Fruit fly (Drosophila melanogaster) whole organism, pupa: ENCODE measurements around the gene CG11790.

ENCODE experiments used
- CG10348 ChIP-seq: fragments of 200-800 bp; sonication (Bioruptor generic); IDR thresholded peaks from 2 replicates; pipeline ENCODE4 v1.3.6; 2022; ENCODE audit warnings: missing biosample characterization, missing genetic modification characterization
- CG12605 ChIP-seq: fragments of 200-800 bp; sonication (Bioruptor generic); IDR thresholded peaks from 2 replicates; pipeline ENCODE4 v1.3.6; 2022; ENCODE audit warnings: missing biosample characterization, missing genetic modification characterization
- CG13204 ChIP-seq: fragments of 200-800 bp; sonication (Bioruptor generic); optimal IDR thresholded peaks from 2 replicates; lab custom pipeline; 2018; ENCODE audit warnings: missing biosample characterization, mild to moderate bottlenecking, missing genetic modification characterization, moderate library complexity
- CG14655 ChIP-seq: fragments of 200-800 bp; sonication (Bioruptor generic); optimal IDR thresholded peaks from 3 replicates; lab custom pipeline; 2017; ENCODE audit warnings: mild to moderate bottlenecking, missing biosample characterization, missing genetic modification reagents, missing genetic modification characterization
- CG15710 ChIP-seq: fragments of 200-800 bp; sonication (Bioruptor generic); optimal IDR thresholded peaks from 2 replicates; lab custom pipeline; 2018; ENCODE audit warnings: missing biosample characterization, mild to moderate bottlenecking, missing genetic modification characterization, moderate library complexity
- CG17806 ChIP-seq: fragments of 200-800 bp; sonication (Bioruptor generic); optimal IDR thresholded peaks from 2 replicates; lab custom pipeline; 2018; ENCODE audit warnings: missing biosample characterization, mild to moderate bottlenecking, missing genetic modification characterization, moderate library complexity
- CG32121 ChIP-seq: fragments of 200-800 bp; sonication (Bioruptor generic); IDR thresholded peaks from 2 replicates; pipeline ENCODE4 v1.3.6; 2022; ENCODE audit warnings: missing biosample characterization, missing genetic modification characterization
- CG34367 ChIP-seq: fragments of 200-800 bp; sonication (Bioruptor generic); optimal IDR thresholded peaks from 2 replicates; lab custom pipeline; 2018; ENCODE audit warnings: missing biosample characterization, mild to moderate bottlenecking, missing genetic modification characterization
- CG4496 ChIP-seq: fragments of 200-800 bp; sonication (Bioruptor generic); IDR thresholded peaks from 3 replicates; pipeline ENCODE4 v1.3.6; 2022; ENCODE audit warnings: missing biosample characterization, missing genetic modification characterization
- CG8159 ChIP-seq: fragments of 200-800 bp; sonication (Bioruptor generic); optimal IDR thresholded peaks from 3 replicates; lab custom pipeline; 2018; ENCODE audit warnings: missing biosample characterization, mild to moderate bottlenecking, missing genetic modification characterization, moderate library complexity
- CG8301 ChIP-seq: fragments of 200-800 bp; sonication (Bioruptor generic); optimal IDR thresholded peaks from 2 replicates; lab custom pipeline; 2018; ENCODE audit warnings: missing biosample characterization, mild to moderate bottlenecking, missing genetic modification characterization
- CG9948 ChIP-seq: fragments of 200-800 bp; sonication (Bioruptor generic); optimal IDR thresholded peaks from 2 replicates; lab custom pipeline; 2018; ENCODE audit warnings: missing biosample characterization, mild to moderate bottlenecking, missing genetic modification characterization, moderate library complexity
- D1 ChIP-seq: fragments of 200-800 bp; sonication (Bioruptor generic); optimal IDR thresholded peaks from 2 replicates; lab custom pipeline; 2018; ENCODE audit warnings: missing biosample characterization, mild to moderate bottlenecking, missing genetic modification characterization, moderate library complexity
- EcR ChIP-seq: fragments of 200-800 bp; sonication (Bioruptor generic); optimal IDR thresholded peaks from 3 replicates; lab custom pipeline; 2019; ENCODE audit warnings: missing biosample characterization, missing genetic modification characterization, mild to moderate bottlenecking, moderate library complexity, missing genetic modification reagents
- Ets98B ChIP-seq: fragments of 200-800 bp; sonication (Bioruptor generic); IDR thresholded peaks from 2 replicates; pipeline ENCODE4 v1.3.6; 2022; ENCODE audit warnings: missing biosample characterization, missing genetic modification characterization
- Pif1A ChIP-seq: fragments of 200-800 bp; sonication (Bioruptor generic); optimal IDR thresholded peaks from 3 replicates; lab custom pipeline; 2016; ENCODE audit warnings: missing biosample characterization, missing genetic modification characterization
- Pif1B ChIP-seq: fragments of 200-800 bp; sonication (Bioruptor generic); optimal IDR thresholded peaks from 3 replicates; lab custom pipeline; 2016; ENCODE audit warnings: missing biosample characterization, missing genetic modification characterization
- Snoo ChIP-seq: fragments of 200-800 bp; sonication (Bioruptor generic); optimal IDR thresholded peaks from 3 replicates; lab custom pipeline; 2017; ENCODE audit warnings: missing biosample characterization, mild to moderate bottlenecking, missing genetic modification characterization, inconsistent platforms
- fd96Ca ChIP-seq: fragments of 200-800 bp; sonication (Bioruptor generic); IDR thresholded peaks from 3 replicates; pipeline ENCODE4 v1.3.6; 2022; ENCODE audit warnings: missing biosample characterization, missing genetic modification characterization
- gl ChIP-seq: fragments of 200-800 bp; sonication (Bioruptor generic); optimal IDR thresholded peaks from 2 replicates; lab custom pipeline; 2018; ENCODE audit warnings: missing biosample characterization, mild to moderate bottlenecking, missing genetic modification characterization
- rn ChIP-seq: fragments of 200-800 bp; sonication (Bioruptor generic); IDR thresholded peaks from 2 replicates; pipeline ENCODE4 v1.3.6; 2022; ENCODE audit warnings: missing biosample characterization, missing genetic modification characterization

The CG11790 gene

dm6 chr3R:25069569-25069968, 22.1 kb downstream of the CG11790 start, which contains the start of the genes Stt3B and CG11839:
Stt3B (minus strand) TSS chr3R:25069637.
CG11839 (plus strand) TSS chr3R:25069927.
- no peak for TF ChIP-seq CG10348 (GFP tag; lab: Robert Waterston, UW)
- no peak for TF ChIP-seq D1 (tag; lab: Kevin White, UChicago)
- TF ChIP-seq CG15710 (tag; lab: Kevin White, UChicago) = peak; percentile 53
- no peak for TF ChIP-seq CG8159 (tag; lab: Kevin White, UChicago)
- no peak for TF ChIP-seq rn (GFP tag; lab: Robert Waterston, UW)
- TF ChIP-seq fd96Ca (GFP tag; lab: Robert Waterston, UW) = no peak
- TF ChIP-seq CG17806 (tag; lab: Kevin White, UChicago) = peak; percentile 28
- TF ChIP-seq CG12605 = no peak
- TF ChIP-seq Ets98B (GFP tag; lab: Robert Waterston, UW) = no peak
- no peak for TF ChIP-seq CG34367 (tag; lab: Kevin White, UChicago)
- TF ChIP-seq Snoo (tag; lab: Kevin White, UChicago) = peak; percentile 21
- no peak for TF ChIP-seq Pif1A (GFP tag; lab: Kevin White, UChicago)
- no peak for TF ChIP-seq CG14655 (GFP tag; lab: Kevin White, UChicago)
- peak; percentile 42; the same call in 1 of the 2 replicates for TF ChIP-seq CG32121 (GFP tag; lab: Robert Waterston, UW)
- TF ChIP-seq, all 21 proteins: peak for 4

dm6 chr3R:25070871-25071270, 23.4 kb downstream of the CG11790 start, which contains the start of gene CG11836:
CG11836 (plus strand) TSS chr3R:25071126.
- TF ChIP-seq Snoo (tag; lab: Kevin White, UChicago) (no peak), CG34367 (tag; lab: Kevin White, UChicago) (no peak), CG15710 (tag; lab: Kevin White, UChicago) (no peak)

- no peak for TF ChIP-seq Snoo (tag; lab: Kevin White, UChicago)
- TF ChIP-seq CG8159 (tag; lab: Kevin White, UChicago) = peak; percentile 58
- TF ChIP-seq Ets98B (GFP tag; lab: Robert Waterston, UW) = no peak
- TF ChIP-seq CG32121 (GFP tag; lab: Robert Waterston, UW) = no peak
- TF ChIP-seq CG14655 (GFP tag; lab: Kevin White, UChicago) = no peak
These were observed 27.1 kb downstream of the CG11790 start, which contains the start of the genes shams and CG11920 for dm6 chr3R:25074558-25074964. shams (minus strand) TSS chr3R:25074607. CG11920 (plus strand) TSS chr3R:25074877.

dm6 chr3R:25077280-25077820, 29.8 kb downstream of the CG11790 start:
- TF ChIP-seq gl (tag; lab: Kevin White, UChicago) (no peak), rn (GFP tag; lab: Robert Waterston, UW) (no peak), CG8301 (tag; lab: Kevin White, UChicago) (no peak), fd96Ca (GFP tag; lab: Robert Waterston, UW) (no peak), CG12605 (no peak), CG14655 (GFP tag; lab: Kevin White, UChicago) (no peak), CG9948 (tag; lab: Kevin White, UChicago) (no peak), CG4496 (GFP tag; lab: Robert Waterston, UW) (no peak), Pif1B (GFP tag; lab: Kevin White, UChicago) (no peak), CG34367 (tag; lab: Kevin White, UChicago) (no peak), Pif1A (GFP tag; lab: Kevin White, UChicago) (no peak), CG17806 (tag; lab: Kevin White, UChicago) (no peak), CG32121 (GFP tag; lab: Robert Waterston, UW) (no peak), Snoo (tag; lab: Kevin White, UChicago) (no peak), CG10348 (GFP tag; lab: Robert Waterston, UW) (no peak), CG15710 (tag; lab: Kevin White, UChicago) (no peak), Ets98B (GFP tag; lab: Robert Waterston, UW) (no peak), EcR (GFP tag; lab: Kevin White, UChicago) (no peak), CG8159 (tag; lab: Kevin White, UChicago) (no peak), CG13204 (GFP tag; lab: Kevin White, UChicago) (no peak)

dm6 chr3R:25078665-25079064, 31.2 kb downstream of the CG11790 start:
- TF ChIP-seq CG17806 (tag; lab: Kevin White, UChicago) (no peak), CG15710 (tag; lab: Kevin White, UChicago) (no peak), CG14655 (GFP tag; lab: Kevin White, UChicago) (no peak), CG12605 (no peak), Pif1B (GFP tag; lab: Kevin White, UChicago) (no peak), CG8301 (tag; lab: Kevin White, UChicago) (no peak), EcR (GFP tag; lab: Kevin White, UChicago) (no peak), D1 (tag; lab: Kevin White, UChicago) (no peak), CG32121 (GFP tag; lab: Robert Waterston, UW) (no peak), CG8159 (tag; lab: Kevin White, UChicago) (no peak), Snoo (tag; lab: Kevin White, UChicago) (no peak)
- TF ChIP-seq, all 21 proteins: peak for 0

- TF ChIP-seq CG15710 (tag; lab: Kevin White, UChicago) (no peak), CG32121 (GFP tag; lab: Robert Waterston, UW) (peak; percentile 46; the same call in 1 of the 2 replicates)
These were observed 32.9 kb downstream of the CG11790 start for dm6 chr3R:25080446-25080845.
